Fruit fly (Drosophila melanogaster): ENCODE data around the gene CG46522.
"Not testable (repeated sequence)": the region's sequence is repeated elsewhere in the genome, so short reads cannot be mapped to it uniquely, and the experiment has no call there.

DNA sequence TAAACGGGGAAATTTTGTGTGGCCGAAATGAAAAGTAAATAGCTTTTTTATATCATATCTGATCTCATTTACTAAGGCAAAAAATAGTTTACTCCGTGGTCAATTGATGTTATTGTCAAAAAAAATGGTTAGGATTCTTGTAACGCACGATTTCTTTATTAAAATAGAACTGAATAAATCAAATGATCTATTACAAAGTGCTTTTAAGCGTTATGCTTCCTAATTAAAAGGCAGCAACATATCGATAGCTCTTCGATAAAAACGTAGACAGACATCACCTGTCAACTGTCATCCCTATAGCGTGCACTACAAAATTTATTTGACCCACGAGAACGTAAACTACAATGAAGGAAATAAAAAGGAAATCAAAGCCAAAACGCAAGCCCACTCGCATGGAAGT lies 20.1 kb upstream of the CG46522 start, which contains the start of gene CG46518:
- TF ChIP-seq psq (optimal IDR thresholded peaks at IDR 0.05); EcR (GFP tag; optimal IDR thresholded peaks at IDR 0.05); CG8478 (optimal IDR thresholded peaks at IDR 0.05); usp (GFP tag; optimal IDR thresholded peaks at IDR 0.05); Dll (optimal IDR thresholded peaks at IDR 0.05); pan (optimal IDR thresholded peaks at IDR 0.05): not testable (repeated sequence)
